Fruit fly (Drosophila melanogaster) whole organism, adult: ENCODE measurements around the gene CG6066.

Experiments used
- CG11617 ChIP-seq: fragments of 200-800 bp; sonication (Bioruptor generic); optimal IDR thresholded peaks from 2 replicates; lab custom pipeline; 2017; ENCODE audit warnings: mild to moderate bottlenecking, missing biosample characterization, missing genetic modification reagents, missing genetic modification characterization
- CG12768 ChIP-seq: fragments of 200-800 bp; sonication (Bioruptor generic); optimal IDR thresholded peaks from 2 replicates; lab custom pipeline; 2017; ENCODE audit warnings: missing biosample characterization, missing genetic modification characterization, mild to moderate bottlenecking, moderate library complexity, missing genetic modification reagents
- CG14711 ChIP-seq: fragments of 200-800 bp; sonication (Bioruptor generic); optimal IDR thresholded peaks from 2 replicates; lab custom pipeline; 2018; ENCODE audit warnings: missing biosample characterization, mild to moderate bottlenecking, missing genetic modification characterization, moderate library complexity
- CG1620 ChIP-seq: fragments of 200-800 bp; sonication (Bioruptor generic); optimal IDR thresholded peaks from 2 replicates; lab custom pipeline; 2016; ENCODE audit warnings: missing biosample characterization, missing genetic modification characterization
- CG33017 ChIP-seq: fragments of 200-800 bp; sonication (Bioruptor generic); optimal IDR thresholded peaks from 2 replicates; lab custom pipeline; 2018; ENCODE audit warnings: missing biosample characterization, mild to moderate bottlenecking, missing genetic modification characterization, moderate library complexity
- CG5204 ChIP-seq: fragments of 200-800 bp; sonication (Bioruptor generic); optimal IDR thresholded peaks from 2 replicates; lab custom pipeline; 2016; ENCODE audit warnings: missing biosample characterization, missing genetic modification characterization
- CG7045 ChIP-seq: fragments of 200-800 bp; sonication (Bioruptor generic); optimal IDR thresholded peaks from 2 replicates; lab custom pipeline; 2017; ENCODE audit warnings: missing biosample characterization, mild to moderate bottlenecking, missing genetic modification characterization
- CG7101 ChIP-seq: fragments of 200-800 bp; sonication (Bioruptor generic); optimal IDR thresholded peaks from 2 replicates; lab custom pipeline; 2018; ENCODE audit warnings: missing biosample characterization, mild to moderate bottlenecking, missing genetic modification characterization, moderate library complexity
- Clk ChIP-seq: fragments of 200-800 bp; sonication (Bioruptor generic); optimal IDR thresholded peaks from 2 replicates; lab custom pipeline; 2017; ENCODE audit warnings: missing biosample characterization, missing genetic modification characterization
- Crg-1 ChIP-seq: fragments of 200-800 bp; sonication (Bioruptor generic); optimal IDR thresholded peaks from 2 replicates; lab custom pipeline; 2016; ENCODE audit warnings: missing biosample characterization, missing genetic modification characterization
- Hr96 ChIP-seq: fragments of 200-800 bp; sonication (Bioruptor generic); optimal IDR thresholded peaks from 2 replicates; lab custom pipeline; 2016; ENCODE audit warnings: missing biosample characterization, missing genetic modification characterization
- Mnt ChIP-seq: fragments of 200-800 bp; sonication (Bioruptor generic); optimal IDR thresholded peaks from 2 replicates; lab custom pipeline; 2016; ENCODE audit warnings: missing biosample characterization, mild to moderate bottlenecking, missing genetic modification characterization
- bab1 ChIP-seq: fragments of 200-800 bp; sonication (Bioruptor generic); optimal IDR thresholded peaks from 3 replicates; lab custom pipeline; 2019; ENCODE audit warnings: missing biosample characterization, mild to moderate bottlenecking, missing genetic modification characterization, moderate library complexity
- cic ChIP-seq: fragments of 200-800 bp; sonication (Bioruptor generic); optimal IDR thresholded peaks from 2 replicates; lab custom pipeline; 2017; ENCODE audit warnings: missing biosample characterization, mild to moderate bottlenecking, missing genetic modification characterization, moderate library complexity
- cnc ChIP-seq, 2 experiments: fragments of >200 bp; optimal IDR thresholded peaks; 2 replicates each; lab custom pipeline; 2017
- kay ChIP-seq: fragments of 200-800 bp; sonication (Bioruptor generic); peaks from one replicate; lab custom pipeline; 2016; ENCODE audit warnings: missing biosample characterization, missing genetic modification characterization, borderline replicate concordance
- ovo ChIP-seq: fragments of 200-800 bp; sonication (Bioruptor generic); optimal IDR thresholded peaks from 2 replicates; lab custom pipeline; 2016; ENCODE audit warnings: missing biosample characterization, missing genetic modification characterization
- pad ChIP-seq: fragments of 200-800 bp; sonication (Bioruptor generic); optimal IDR thresholded peaks from 3 replicates; lab custom pipeline; 2017; ENCODE audit warnings: missing biosample characterization, missing genetic modification characterization, mild to moderate bottlenecking, moderate library complexity, missing genetic modification reagents
- tj ChIP-seq: fragments of 200-800 bp; sonication (Bioruptor generic); optimal IDR thresholded peaks from 3 replicates; lab custom pipeline; 2017; ENCODE audit warnings: missing biosample characterization, mild to moderate bottlenecking, missing genetic modification characterization, moderate library complexity
- toe ChIP-seq: fragments of 200-800 bp; sonication (Bioruptor generic); optimal IDR thresholded peaks from 2 replicates; lab custom pipeline; 2016; ENCODE audit warnings: missing biosample characterization, missing genetic modification characterization

Gene CG6066

dm6 chr3R:27149884-27150676 lies 33.6 kb upstream of the CG6066 start:
- TF ChIP-seq Crg-1 (GFP tag; lab: Kevin White, UChicago) (peak; percentile 3), CG14711 (tag; lab: Kevin White, UChicago) (no peak), toe (GFP tag; lab: Kevin White, UChicago) (no peak), pad (GFP tag; lab: Kevin White, UChicago) (peak; percentile 4), kay (peak; percentile 92), CG1620 (GFP tag; lab: Kevin White, UChicago) (no peak), CG7101 (no peak), bab1 (peak; percentile 8), CG33017 (tag; lab: Kevin White, UChicago) (peak; percentile 11), tj (GFP tag; lab: Kevin White, UChicago) (peak; percentile 97), ovo (GFP tag; lab: Kevin White, UChicago) (no peak), cnc (optimal IDR thresholded peaks at IDR 0.05; lab: Kevin White, UChicago) (no peak), Clk (no peak), CG5204 (GFP tag; lab: Kevin White, UChicago) (no peak), Hr96 (GFP tag; lab: Kevin White, UChicago) (no peak), CG12768 (peak; percentile 48), CG7045 (no peak), cic (GFP tag; lab: Kevin White, UChicago) (peak; percentile 80), CG11617 (peak; percentile 15), Mnt (GFP tag; lab: Kevin White, UChicago) (peak; percentile 55)

- TF ChIP-seq CG7101 (peak; percentile 12), cnc (optimal IDR thresholded peaks at IDR 0.05; lab: Kevin White, UChicago) (no peak), bab1 (no peak), CG7045 (peak; percentile 40), cic (GFP tag; lab: Kevin White, UChicago) (peak; percentile 51), Mnt (GFP tag; lab: Kevin White, UChicago) (no peak), tj (GFP tag; lab: Kevin White, UChicago) (no peak)
Measured at dm6 chr3R:27148812-27149769, 32.6 kb upstream of the CG6066 start.

DNA sequence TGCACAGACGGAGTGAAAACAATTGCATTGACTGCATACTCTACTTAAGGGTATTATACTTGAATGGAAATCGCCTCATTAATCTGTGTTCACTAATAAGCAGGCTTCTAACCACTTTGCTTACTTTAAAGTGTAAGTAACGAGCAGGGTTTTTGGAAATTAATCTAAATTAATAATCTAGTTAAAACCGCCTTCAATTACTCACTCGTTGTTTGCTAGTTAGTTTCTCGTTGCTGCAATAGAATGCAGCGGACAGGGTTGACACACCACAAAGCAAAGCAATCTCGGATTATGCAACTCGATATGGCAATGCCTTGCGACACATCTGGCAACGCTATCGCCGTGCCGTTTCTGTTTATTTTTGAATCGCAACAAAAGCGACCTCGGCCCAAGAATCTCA lies 23.5 kb upstream of the CG6066 start:
- no peak for TF ChIP-seq Hr96 (GFP tag; lab: Kevin White, UChicago)
- peak; percentile 56 for TF ChIP-seq CG14711 (tag; lab: Kevin White, UChicago)
- TF ChIP-seq kay, result peak; percentile 38
- no peak for TF ChIP-seq toe (GFP tag; lab: Kevin White, UChicago)
- TF ChIP-seq cnc (optimal IDR thresholded peaks at IDR 0.05; lab: Kevin White, UChicago), result no peak
- no peak for TF ChIP-seq CG11617

DNA sequence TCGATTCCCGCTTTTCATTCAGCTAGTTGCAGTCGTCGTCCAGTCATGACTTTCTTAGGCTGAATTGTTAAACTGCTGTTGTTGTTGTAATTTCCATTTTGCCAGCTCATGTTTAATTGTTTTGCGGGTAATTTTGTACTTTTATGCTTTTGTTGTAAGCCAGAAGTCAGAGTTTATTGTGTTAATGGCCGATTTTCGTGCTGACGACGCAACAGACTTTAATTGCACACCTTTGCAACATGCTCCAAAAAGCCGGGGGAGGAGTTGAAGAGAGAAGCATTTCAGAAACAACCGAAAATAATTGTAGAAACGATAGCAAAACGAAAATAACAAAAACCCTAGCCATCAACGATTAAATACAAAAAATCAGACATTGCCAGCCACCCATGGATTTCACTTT lies 22.2 kb upstream of the CG6066 start:
- TF ChIP-seq bab1 (no peak), tj (GFP tag; lab: Kevin White, UChicago) (peak; percentile 95)

- TF ChIP-seq cnc (optimal IDR thresholded peaks at IDR 0.05; lab: Kevin White, UChicago), result no peak
- TF ChIP-seq bab1, result no peak
- TF ChIP-seq ovo (GFP tag; lab: Kevin White, UChicago), result no peak
- TF ChIP-seq CG11617, result no peak
Measured at dm6 chr3R:27137914-27138323, 21.4 kb upstream of the CG6066 start.

DNA sequence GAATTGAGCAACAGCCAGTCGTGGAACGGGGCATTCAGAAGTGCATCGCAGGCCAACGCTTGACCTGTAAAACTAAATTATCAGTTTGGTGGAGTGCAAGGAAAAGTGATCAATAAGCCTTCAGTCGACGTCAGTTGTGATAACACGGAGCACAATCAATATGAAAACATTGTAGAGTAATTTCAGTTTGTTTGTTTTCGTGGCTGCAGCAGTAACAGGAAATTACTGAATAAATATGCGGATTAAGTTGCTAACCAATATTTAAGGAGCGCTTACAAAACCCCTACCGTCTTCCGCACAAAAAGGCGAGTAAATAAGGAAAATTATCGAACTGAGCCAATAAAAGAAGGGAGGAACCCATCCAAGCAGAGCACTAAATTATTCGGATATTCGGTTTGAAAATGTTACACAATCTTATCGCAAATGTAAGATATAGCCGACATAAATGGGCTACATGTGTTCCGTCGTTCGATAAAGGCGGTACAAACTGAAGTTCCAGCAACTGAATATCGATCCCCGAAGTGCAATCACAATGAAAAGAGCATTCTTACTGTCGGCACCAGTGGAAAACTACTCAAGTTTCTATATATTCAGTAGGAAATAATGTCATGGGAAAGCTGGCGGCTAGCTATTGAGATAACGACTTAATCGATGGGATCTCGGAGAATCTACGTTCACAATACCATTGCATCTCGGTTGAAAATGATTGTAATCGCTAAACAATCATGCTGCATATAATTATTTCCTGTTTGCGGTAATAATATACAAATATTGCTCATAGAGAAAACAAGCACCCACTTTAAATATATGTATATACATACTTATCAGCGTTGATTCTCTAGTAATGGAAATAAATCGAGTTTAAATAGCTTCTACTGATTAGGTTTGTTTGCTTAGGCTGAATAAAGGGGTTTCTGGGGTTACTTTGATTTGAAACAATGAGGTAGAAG lies 19.5 kb upstream of the CG6066 start:
- TF ChIP-seq Crg-1 (GFP tag; lab: Kevin White, UChicago) (peak; percentile 31), CG14711 (tag; lab: Kevin White, UChicago) (peak; percentile 41), CG33017 (tag; lab: Kevin White, UChicago) (peak; percentile 14), CG7101 (peak; percentile 67), kay (peak; percentile 90), Mnt (GFP tag; lab: Kevin White, UChicago) (no peak), cic (GFP tag; lab: Kevin White, UChicago) (peak; percentile 37), Hr96 (GFP tag; lab: Kevin White, UChicago) (peak; percentile 14), bab1 (no peak), CG1620 (GFP tag; lab: Kevin White, UChicago) (peak; percentile 25), tj (GFP tag; lab: Kevin White, UChicago) (peak; percentile 1), CG7045 (peak; percentile 60), Clk (peak; percentile 19), toe (GFP tag; lab: Kevin White, UChicago) (no peak), CG5204 (GFP tag; lab: Kevin White, UChicago) (no peak), CG11617 (peak; percentile 65), ovo (GFP tag; lab: Kevin White, UChicago) (peak; percentile 60), CG12768 (peak; percentile 24), pad (GFP tag; lab: Kevin White, UChicago) (peak; percentile 41), cnc (optimal IDR thresholded peaks at IDR 0.05; lab: Kevin White, UChicago) (no peak)
